Fruit fly (Drosophila melanogaster) S2 (cell line): ENCODE data around the gene Agpat2.

Experiments used
- CG8478 ChIP-seq: fragments of >200 bp; optimal IDR thresholded peaks from 2 replicates; lab custom pipeline; 2018
- CTCF ChIP-seq, 2 experiments: fragments of >200 bp; optimal IDR thresholded peaks; 2 replicates each; lab custom pipeline; 2018

Agpat2 gene

DNA sequence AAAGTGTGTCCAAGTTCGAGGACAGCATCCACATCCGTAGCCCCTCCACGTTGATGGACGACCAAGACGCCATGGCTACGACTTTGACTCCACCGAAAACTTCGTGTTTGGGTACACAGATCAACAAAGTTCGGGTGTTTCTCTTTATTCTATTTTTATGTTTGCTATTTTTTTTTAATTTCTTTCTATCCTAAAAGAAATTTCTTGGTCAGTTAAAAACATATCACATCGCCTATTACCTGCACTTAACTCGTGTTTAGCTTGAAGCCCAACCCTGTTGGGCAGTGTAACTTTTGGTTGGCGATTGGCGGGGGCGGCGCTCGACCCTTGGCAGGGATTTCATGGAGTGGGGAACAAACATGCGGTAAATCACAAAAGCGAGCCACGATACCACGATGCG is 9.7 kb upstream of the Agpat2 start:
- TF ChIP-seq CTCF (optimal IDR thresholded peaks at IDR 0.05; lab: Kevin White, UChicago) = no peak
- no peak for TF ChIP-seq CG8478

DNA sequence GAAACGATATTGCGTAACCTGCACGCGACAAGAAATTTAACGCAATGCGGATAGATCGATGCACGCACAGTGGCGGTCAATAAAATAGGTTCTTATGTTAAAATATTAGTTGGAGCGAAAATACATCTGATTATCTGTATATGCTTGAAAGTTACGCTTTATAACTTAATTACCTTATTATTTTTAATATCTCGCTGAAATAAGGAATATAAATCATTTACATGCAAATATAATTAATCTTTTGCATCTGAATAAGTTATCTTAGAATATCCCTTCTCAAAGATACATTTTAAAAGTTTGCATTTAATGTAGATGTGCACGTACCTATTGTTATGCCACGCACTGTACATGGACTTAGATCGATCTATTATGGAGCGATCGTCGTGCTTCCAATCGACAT is 7.9 kb upstream of the Agpat2 start:
- TF ChIP-seq CG8478 (no peak), CTCF (optimal IDR thresholded peaks at IDR 0.05; lab: Kevin White, UChicago) (no peak)

DNA sequence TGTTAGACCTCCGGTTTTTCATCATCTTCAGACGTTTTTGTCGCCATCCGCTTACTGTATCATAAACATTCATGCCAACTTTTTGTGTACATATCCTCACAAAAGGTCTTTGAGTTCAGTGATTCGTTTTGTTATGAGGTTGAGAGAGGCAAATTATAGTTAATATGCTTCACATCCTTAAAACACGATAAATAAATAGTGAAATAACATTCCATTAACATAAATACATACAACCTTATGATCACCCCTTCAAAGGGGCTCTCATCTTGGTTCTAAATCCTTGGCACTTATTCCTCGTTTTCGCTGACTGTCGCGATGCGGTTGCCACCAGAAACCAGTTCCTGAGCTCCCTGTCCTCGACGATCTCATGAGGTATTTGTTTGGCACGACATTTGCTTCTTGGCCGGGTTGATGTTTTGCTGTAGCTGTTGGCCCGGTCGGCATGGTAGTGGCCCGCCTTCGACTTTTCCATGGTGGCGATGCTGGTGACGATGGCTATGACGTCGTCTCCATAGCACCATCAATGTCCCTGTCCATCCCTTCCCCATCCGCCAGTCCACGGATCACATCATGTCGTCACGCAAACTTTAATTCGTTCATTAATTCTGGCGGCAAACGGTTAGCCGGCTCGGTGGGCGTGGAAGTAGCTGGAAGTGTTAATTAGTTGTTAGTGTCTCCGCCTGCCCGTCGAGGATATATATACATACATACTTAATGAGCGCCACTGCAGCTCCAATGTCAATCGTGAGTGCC is 5.3 kb upstream of the Agpat2 start:
- TF ChIP-seq CTCF (optimal IDR thresholded peaks at IDR 0.05; lab: Kevin White, UChicago) (no peak), CG8478 (no peak)

- TF ChIP-seq CG8478 (no peak), CTCF (optimal IDR thresholded peaks at IDR 0.05; lab: Kevin White, UChicago) (no peak)
These were observed 2.8 kb upstream of the Agpat2 start, which contains the start of gene dachs for dm6 chr2L:8466643-8467042. dachs (plus strand) TSS chr2L:8466817.

dm6 chr2L:8464107-8464582 is 351 bp upstream of the Agpat2 start, which contains the start of gene prg:
prg (plus strand) TSS chr2L:8464488.
- no peak for TF ChIP-seq CTCF (optimal IDR thresholded peaks at IDR 0.05; lab: Kevin White, UChicago)

- TF ChIP-seq CTCF (optimal IDR thresholded peaks at IDR 0.05; lab: Kevin White, UChicago) (no peak), CG8478 (no peak)
These were observed 1.9 kb downstream of the Agpat2 start for dm6 chr2L:8461782-8462453.

- TF ChIP-seq CTCF (optimal IDR thresholded peaks at IDR 0.05; lab: Kevin White, UChicago) = no peak
These were observed 12.3 kb downstream of the Agpat2 start for dm6 chr2L:8451497-8451896.

- no peak for TF ChIP-seq CTCF (optimal IDR thresholded peaks at IDR 0.05; lab: Kevin White, UChicago)
- no peak for TF ChIP-seq CG8478
These were observed 14.4 kb downstream of the Agpat2 start, which contains the start of gene Aasdh for dm6 chr2L:8449358-8449757. Aasdh (minus strand) TSS chr2L:8449576.

DNA sequence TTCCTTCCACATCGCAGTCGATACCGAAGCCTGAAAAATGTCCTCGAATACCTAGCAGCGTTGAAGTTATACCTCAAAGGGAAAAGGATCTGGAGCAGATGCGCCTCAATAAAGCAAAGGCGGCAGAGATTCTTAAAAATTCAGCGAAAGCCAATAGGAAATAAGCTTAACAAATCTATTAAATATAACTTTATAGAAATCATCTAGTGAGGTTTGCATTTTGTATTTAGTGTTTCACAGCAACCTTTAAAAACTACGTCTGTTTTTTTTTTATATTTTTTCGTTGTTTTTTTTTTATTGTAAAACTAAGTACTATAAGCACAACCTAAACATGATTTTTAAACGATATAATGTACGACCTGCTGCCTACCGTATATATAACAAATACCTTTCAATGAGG is 21.6 kb downstream of the Agpat2 start, which contains the start of gene CG31897:
Gene CG31897 (plus strand): TSS at position 301 of the 400 bp plus-strand sequence.
- TF ChIP-seq CTCF (optimal IDR thresholded peaks at IDR 0.05; lab: Kevin White, UChicago) = no peak
- no peak for TF ChIP-seq CG8478

DNA sequence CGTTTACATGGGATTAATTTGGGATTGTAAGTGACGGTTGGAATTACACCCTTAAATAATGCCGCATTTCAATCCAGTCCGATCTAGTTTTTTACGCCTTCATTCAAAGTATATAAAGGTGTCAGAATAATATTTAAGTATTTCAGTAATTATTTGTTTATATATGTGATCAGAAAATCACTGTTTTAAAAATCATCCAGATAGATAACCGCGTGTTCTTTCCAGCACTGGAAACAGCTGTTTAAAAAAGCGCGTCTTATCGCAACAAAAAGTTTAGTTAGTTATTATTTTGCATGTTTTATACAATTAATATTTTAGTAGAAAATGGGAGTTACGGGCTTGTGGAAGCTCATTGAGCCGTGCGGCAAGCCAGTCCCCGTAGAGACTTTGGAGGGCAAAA is 25.7 kb downstream of the Agpat2 start, which contains the start of gene mus201:
Gene mus201 (plus strand): TSS at position 118 of the 400 bp plus-strand sequence.
- TF ChIP-seq CG8478 = no peak
- no peak for TF ChIP-seq CTCF (optimal IDR thresholded peaks at IDR 0.05; lab: Kevin White, UChicago)

DNA sequence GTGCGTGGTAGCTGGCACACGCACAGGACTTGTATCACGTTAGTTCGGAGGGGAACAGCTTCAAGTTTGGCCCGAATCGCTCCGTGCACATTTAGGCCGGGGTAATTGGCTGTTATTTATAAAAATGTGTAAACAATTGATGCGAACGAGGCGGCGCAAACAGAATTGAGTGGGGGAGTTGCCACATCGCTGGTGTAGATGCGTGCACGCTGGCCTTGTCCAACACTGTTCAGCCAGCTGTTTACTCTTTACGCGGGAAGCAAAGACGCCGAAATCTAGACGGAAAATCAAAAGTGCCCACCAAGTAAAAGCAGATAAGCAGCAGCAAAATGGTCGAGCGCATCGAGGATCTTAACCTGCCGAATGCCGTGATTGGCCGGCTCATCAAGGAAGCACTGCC is 26.6 kb downstream of the Agpat2 start, which contains the start of the genes D12 and Chrac-14:
Gene D12 (minus strand): TSS at position 190 of the 400 bp plus-strand sequence.
Gene Chrac-14 (plus strand): TSS at position 230 of the 400 bp plus-strand sequence.
- no peak for TF ChIP-seq CTCF (optimal IDR thresholded peaks at IDR 0.05; lab: Kevin White, UChicago)
- no peak for TF ChIP-seq CG8478

dm6 chr2L:8433512-8433911 is 30.3 kb downstream of the Agpat2 start, which contains the start of gene grk:
grk (minus strand) TSS chr2L:8433598.
- TF ChIP-seq CG8478 (no peak), CTCF (optimal IDR thresholded peaks at IDR 0.05; lab: Kevin White, UChicago) (no peak)

dm6 chr2L:8432130-8432529 is 31.7 kb downstream of the Agpat2 start:
- TF ChIP-seq CG8478 = no peak
- no peak for TF ChIP-seq CTCF (optimal IDR thresholded peaks at IDR 0.05; lab: Kevin White, UChicago)

DNA sequence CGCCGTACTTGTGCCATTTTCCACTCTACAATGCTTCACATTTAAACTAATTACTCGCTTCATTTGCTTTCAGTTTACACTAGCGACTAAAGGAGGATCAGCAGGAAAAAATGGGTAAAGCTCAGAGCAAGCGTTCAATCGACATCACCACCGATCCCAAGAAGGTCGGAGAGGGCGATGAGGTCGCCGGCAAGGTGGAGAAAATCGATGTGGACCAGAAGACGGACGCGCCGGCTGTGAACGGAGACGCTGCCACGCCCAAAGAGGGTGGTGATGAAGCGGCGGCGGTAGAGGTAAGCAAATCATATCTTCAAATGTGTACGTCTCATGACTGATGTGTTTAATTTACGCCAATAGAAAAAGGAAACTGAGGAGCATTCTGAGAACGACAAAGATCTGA is 37.0 kb downstream of the Agpat2 start:
- TF ChIP-seq CTCF (optimal IDR thresholded peaks at IDR 0.05; lab: Kevin White, UChicago) (no peak), CG8478 (no peak)

dm6 chr2L:8425962-8426759 is 37.6 kb downstream of the Agpat2 start:
- no peak for TF ChIP-seq CTCF (optimal IDR thresholded peaks at IDR 0.05; lab: Kevin White, UChicago)
- TF ChIP-seq CG8478 = no peak
